Fruit fly (Drosophila melanogaster) whole organism, embryonic: Measurements from ENCODE around the gene MED27.

Source experiments
- Abd-B ChIP-seq: fragments of 200-800 bp; sonication (Bioruptor generic); optimal IDR thresholded peaks from 2 replicates; lab custom pipeline; 2018; ENCODE audit warnings: missing biosample characterization, mild to moderate bottlenecking, missing genetic modification characterization, moderate library complexity
- Atf-2 ChIP-seq: fragments of 200-800 bp; sonication (Bioruptor generic); optimal IDR thresholded peaks from 2 replicates; lab custom pipeline; 2016; ENCODE audit warnings: missing biosample characterization, missing genetic modification characterization
- CG10543 ChIP-seq: fragments of 200-800 bp; sonication (Bioruptor generic); optimal IDR thresholded peaks from 3 replicates; lab custom pipeline; 2017; ENCODE audit warnings: missing biosample characterization, mild to moderate bottlenecking, missing genetic modification characterization, moderate library complexity
- CG13894 ChIP-seq: fragments of 200-800 bp; sonication (Bioruptor generic); optimal IDR thresholded peaks from 3 replicates; lab custom pipeline; 2018; ENCODE audit warnings: missing biosample characterization, mild to moderate bottlenecking, missing genetic modification characterization, moderate library complexity
- CG14014 ChIP-seq: fragments of 200-800 bp; sonication (Bioruptor generic); IDR thresholded peaks from 2 replicates; pipeline ENCODE4 v1.3.6; 2022; ENCODE audit warnings: missing biosample characterization, missing genetic modification characterization
- CG14860 ChIP-seq: fragments of 200-800 bp; sonication (Bioruptor generic); IDR thresholded peaks from 3 replicates; pipeline ENCODE4 v1.3.6; 2022; ENCODE audit warnings: missing biosample characterization, missing genetic modification characterization; ENCODE audit not compliant: partially characterized antibody
- CG15073 ChIP-seq: fragments of 200-800 bp; sonication (Bioruptor generic); optimal IDR thresholded peaks from 2 replicates; lab custom pipeline; 2016; ENCODE audit warnings: missing biosample characterization, missing genetic modification characterization
- CG15479 ChIP-seq: fragments of 200-800 bp; sonication (Bioruptor generic); optimal IDR thresholded peaks from 3 replicates; lab custom pipeline; 2019; ENCODE audit warnings: missing biosample characterization, mild to moderate bottlenecking, missing genetic modification characterization, moderate library complexity
- CG1832 ChIP-seq: fragments of 200-800 bp; sonication (Bioruptor generic); optimal IDR thresholded peaks from 2 replicates; lab custom pipeline; 2017; ENCODE audit warnings: missing biosample characterization, mild to moderate bottlenecking, missing genetic modification characterization, inconsistent platforms
- CG18476 ChIP-seq: fragments of 200-800 bp; sonication (Bioruptor generic); optimal IDR thresholded peaks from 2 replicates; lab custom pipeline; 2016; ENCODE audit warnings: missing biosample characterization, mild to moderate bottlenecking, missing genetic modification characterization
- CG2202 ChIP-seq: fragments of 200-800 bp; sonication (Bioruptor generic); optimal IDR thresholded peaks from 2 replicates; lab custom pipeline; 2018; ENCODE audit warnings: missing biosample characterization, mild to moderate bottlenecking, missing genetic modification characterization
- CG2889 ChIP-seq: fragments of 200-800 bp; sonication (Bioruptor generic); IDR thresholded peaks from 3 replicates; pipeline ENCODE4 v1.3.6; 2022; ENCODE audit warnings: missing biosample characterization, missing genetic modification characterization
- CG32532 ChIP-seq: fragments of 200-800 bp; sonication (Bioruptor generic); IDR thresholded peaks from 2 replicates; pipeline ENCODE4 v1.3.6; 2022; ENCODE audit warnings: missing biosample characterization, missing genetic modification characterization
- CG4707 ChIP-seq: fragments of 200-800 bp; sonication (Bioruptor generic); optimal IDR thresholded peaks from 2 replicates; lab custom pipeline; 2018; ENCODE audit warnings: missing biosample characterization, mild to moderate bottlenecking, missing genetic modification characterization, moderate library complexity
- CG6254 ChIP-seq: fragments of 200-800 bp; sonication (Bioruptor generic); optimal IDR thresholded peaks from 3 replicates; lab custom pipeline; 2017; ENCODE audit warnings: mild to moderate bottlenecking, missing biosample characterization, missing genetic modification reagents, missing genetic modification characterization
- CG6654 ChIP-seq: fragments of 200-800 bp; sonication (Bioruptor generic); optimal IDR thresholded peaks from 2 replicates; lab custom pipeline; 2017; ENCODE audit warnings: missing biosample characterization, mild to moderate bottlenecking, missing genetic modification characterization
- CG7745 ChIP-seq: fragments of 200-800 bp; sonication (Bioruptor generic); optimal IDR thresholded peaks from 2 replicates; lab custom pipeline; 2018; ENCODE audit warnings: missing biosample characterization, mild to moderate bottlenecking, missing genetic modification characterization, moderate library complexity
- CG9727 ChIP-seq: fragments of 200-800 bp; sonication (Bioruptor generic); optimal IDR thresholded peaks from 3 replicates; lab custom pipeline; 2017; ENCODE audit warnings: missing biosample characterization, mild to moderate bottlenecking, missing genetic modification characterization
- CG9876 ChIP-seq: fragments of 200-800 bp; sonication (Bioruptor generic); optimal IDR thresholded peaks from 2 replicates; lab custom pipeline; 2016; ENCODE audit warnings: missing biosample characterization, missing genetic modification characterization
- D ChIP-seq, 2 experiments: fragments of 200-800 bp in 1 of 2; fragments of >200 bp in 1 of 2; sonication (Bioruptor generic) in 1 of 2; optimal IDR thresholded peaks; 2 replicates in 1 of 2; 3 replicates in 1 of 2; lab custom pipeline; 2017; ENCODE audit warnings: mild to moderate bottlenecking in 1 of 2, missing biosample characterization in 1 of 2, missing genetic modification characterization in 1 of 2, missing genetic modification reagents in 1 of 2
- Dfd ChIP-seq, 2 experiments: fragments of >200 bp; optimal IDR thresholded peaks; 2 replicates each; lab custom pipeline; 2017; ENCODE audit warnings: missing biosample characterization in 2 of 2, missing genetic modification characterization in 2 of 2
- Dll ChIP-seq: fragments of 200-800 bp; sonication (Bioruptor generic); IDR thresholded peaks from 4 replicates; pipeline ENCODE4 v1.3.6; 2022; ENCODE audit warnings: missing biosample characterization, missing genetic modification characterization; ENCODE audit not compliant: partially characterized antibody
- E2f1 ChIP-seq: fragments of 200-800 bp; sonication (Bioruptor generic); IDR thresholded peaks from 2 replicates; pipeline ENCODE4 v1.3.6; 2022; ENCODE audit warnings: missing biosample characterization, missing genetic modification characterization
- Fer1 ChIP-seq: fragments of 200-800 bp; sonication (Bioruptor generic); optimal IDR thresholded peaks from 2 replicates; lab custom pipeline; 2017; ENCODE audit warnings: missing biosample characterization, mild to moderate bottlenecking, missing genetic modification characterization
- MTF-1 ChIP-seq: fragments of 200-800 bp; sonication (Bioruptor generic); optimal IDR thresholded peaks from 2 replicates; lab custom pipeline; 2018; ENCODE audit warnings: missing biosample characterization, mild to moderate bottlenecking, missing genetic modification characterization, borderline replicate concordance
- Ravus ChIP-seq: fragments of 200-800 bp; sonication (Bioruptor generic); IDR thresholded peaks from 2 replicates; pipeline ENCODE4 v1.3.6; 2022; ENCODE audit warnings: missing biosample characterization, missing genetic modification characterization
- Rx ChIP-seq: fragments of 200-800 bp; sonication (Bioruptor generic); IDR thresholded peaks from 2 replicates; pipeline ENCODE4 v1.3.6; 2022; ENCODE audit warnings: missing biosample characterization, missing genetic modification characterization
- abd-A ChIP-seq: fragments of 200-800 bp; sonication (Bioruptor generic); optimal IDR thresholded peaks from 3 replicates; lab custom pipeline; 2019; ENCODE audit warnings: missing biosample characterization, mild to moderate bottlenecking, missing genetic modification characterization, moderate library complexity
- cato ChIP-seq: fragments of 200-800 bp; sonication (Bioruptor generic); optimal IDR thresholded peaks from 2 replicates; lab custom pipeline; 2016; ENCODE audit warnings: missing biosample characterization, missing genetic modification characterization, borderline replicate concordance
- crol ChIP-seq: fragments of 200-800 bp; sonication (Bioruptor generic); IDR thresholded peaks from 2 replicates; pipeline ENCODE4 v1.3.6; 2022; ENCODE audit warnings: missing biosample characterization, missing genetic modification characterization
- danr ChIP-seq: fragments of 200-800 bp; sonication (Bioruptor generic); IDR thresholded peaks from 2 replicates; pipeline ENCODE4 v1.3.6; 2022; ENCODE audit warnings: missing biosample characterization, missing genetic modification characterization
- her ChIP-seq: fragments of 200-800 bp; sonication (Bioruptor generic); optimal IDR thresholded peaks from 2 replicates; lab custom pipeline; 2016; ENCODE audit warnings: missing biosample characterization, missing genetic modification characterization
- jing ChIP-seq: fragments of 200-800 bp; sonication (Bioruptor generic); optimal IDR thresholded peaks from 2 replicates; lab custom pipeline; 2018; ENCODE audit warnings: missing biosample characterization, mild to moderate bottlenecking, missing genetic modification characterization
- luna ChIP-seq: fragments of 200-800 bp; sonication (Bioruptor generic); optimal IDR thresholded peaks from 2 replicates; lab custom pipeline; 2016; ENCODE audit warnings: missing biosample characterization, missing genetic modification characterization
- maf-S ChIP-seq: fragments of 200-800 bp; sonication (Bioruptor generic); optimal IDR thresholded peaks from 2 replicates; lab custom pipeline; 2016; ENCODE audit warnings: missing biosample characterization, missing genetic modification characterization
- oc ChIP-seq: fragments of 200-800 bp; sonication (Bioruptor generic); optimal IDR thresholded peaks from 2 replicates; lab custom pipeline; 2018; ENCODE audit warnings: missing biosample characterization, mild to moderate bottlenecking, missing genetic modification characterization, moderate library complexity
- psq ChIP-seq: fragments of 200-800 bp; sonication (Bioruptor generic); optimal IDR thresholded peaks from 2 replicates; lab custom pipeline; 2017; ENCODE audit warnings: missing biosample characterization, missing genetic modification characterization
- sc ChIP-seq, 3 experiments: fragments of >200 bp in 2 of 3; fragments of 200-800 bp in 1 of 3; sonication (Bioruptor generic) in 1 of 3; optimal IDR thresholded peaks; 2 replicates in 2 of 3; 3 replicates in 1 of 3; lab custom pipeline; 2017; ENCODE audit warnings: mild to moderate bottlenecking in 1 of 3, missing biosample characterization in 1 of 3, missing genetic modification characterization in 1 of 3, missing genetic modification reagents in 1 of 3
- sens ChIP-seq: fragments of 200-800 bp; sonication (Bioruptor generic); peaks from one replicate; lab custom pipeline; 2016; ENCODE audit warnings: missing biosample characterization, missing genetic modification characterization
- sim ChIP-seq: fragments of 200-800 bp; sonication (Bioruptor generic); IDR thresholded peaks from 2 replicates; pipeline ENCODE4 v1.3.6; 2022; ENCODE audit warnings: missing biosample characterization, missing genetic modification characterization
- sisA ChIP-seq: fragments of 200-800 bp; sonication (Bioruptor generic); IDR thresholded peaks from 2 replicates; pipeline ENCODE4 v1.3.6; 2022; ENCODE audit warnings: missing biosample characterization, missing genetic modification characterization
- sna ChIP-seq: fragments of 200-800 bp; sonication (Bioruptor generic); IDR thresholded peaks from 2 replicates; pipeline ENCODE4 v1.3.6; 2022; ENCODE audit warnings: missing biosample characterization, missing genetic modification characterization; ENCODE audit not compliant: partially characterized antibody
- so ChIP-seq: fragments of 200-800 bp; sonication (Bioruptor generic); IDR thresholded peaks from 3 replicates; pipeline ENCODE4 v1.3.6; 2022; ENCODE audit warnings: missing biosample characterization, missing genetic modification characterization
- tll ChIP-seq, 2 experiments: fragments of 200-800 bp in 1 of 2; fragments of >200 bp in 1 of 2; sonication (Bioruptor generic) in 1 of 2; optimal IDR thresholded peaks; 2 replicates each; lab custom pipeline; 2017 to 2019; ENCODE audit warnings: missing biosample characterization in 2 of 2, missing genetic modification characterization in 2 of 2, mild to moderate bottlenecking in 1 of 2, moderate library complexity in 1 of 2
- twi ChIP-seq: fragments of 200-800 bp; optimal IDR thresholded peaks from 2 replicates; lab custom pipeline; 2019; ENCODE audit warnings: missing biosample characterization, mild to moderate bottlenecking, missing genetic modification characterization, moderate library complexity
- vnd ChIP-seq: fragments of 200-800 bp; sonication (Bioruptor generic); IDR thresholded peaks from 3 replicates; pipeline ENCODE4 v1.3.6; 2022; ENCODE audit warnings: missing biosample characterization, missing genetic modification characterization; ENCODE audit not compliant: partially characterized antibody
- vvl ChIP-seq: fragments of 200-800 bp; sonication (Bioruptor generic); IDR thresholded peaks from 2 replicates; pipeline ENCODE4 v1.3.6; 2022; ENCODE audit warnings: missing biosample characterization, missing genetic modification characterization
- zen ChIP-seq: fragments of 200-800 bp; sonication (Bioruptor generic); optimal IDR thresholded peaks from 3 replicates; lab custom pipeline; 2018; ENCODE audit warnings: missing biosample characterization, mild to moderate bottlenecking, missing genetic modification characterization, moderate library complexity

Gene MED27

dm6 chr3R:5686049-5686757, 31.3 kb downstream of the MED27 start (continued):
- no peak for TF ChIP-seq MTF-1 (GFP tag; lab: Kevin White, UChicago)
- TF ChIP-seq D (optimal IDR thresholded peaks at IDR 0.05; lab: Kevin White, UChicago) = peak; percentile 7
- peak; percentile 33 for TF ChIP-seq D (GFP tag; optimal IDR thresholded peaks at IDR 0.05; lab: Kevin White, UChicago)
- TF ChIP-seq sc (optimal IDR thresholded peaks at IDR 0.05; lab: Kevin White, UChicago) = no peak
- TF ChIP-seq sc (GFP tag; optimal IDR thresholded peaks at IDR 0.05; lab: Kevin White, UChicago) = no peak
- TF ChIP-seq Dll (GFP tag; lab: Robert Waterston, UW) = 0 out of 4 replicates have a peak, but pooled peaks have one; percentile 6
- peak; percentile 48 for TF ChIP-seq CG10543 (GFP tag; lab: Kevin White, UChicago)
- no peak for TF ChIP-seq tll (GFP tag; optimal IDR thresholded peaks at IDR 0.05; lab: Kevin White, UChicago)
- peak; percentile 35 for TF ChIP-seq Abd-B
- TF ChIP-seq jing (GFP tag; lab: Kevin White, UChicago) = no peak
- no peak for TF ChIP-seq CG1832 (GFP tag; lab: Kevin White, UChicago)
- no peak for TF ChIP-seq Dfd (GFP tag; optimal IDR thresholded peaks at IDR 0.05; lab: Kevin White, UChicago)
- no peak for TF ChIP-seq CG9876 (GFP tag; lab: Kevin White, UChicago)
- TF ChIP-seq CG32532 (GFP tag; lab: Robert Waterston, UW) = peak; percentile 24; the same call in 1 of the 2 replicates
- TF ChIP-seq CG15479 (GFP tag; lab: Kevin White, UChicago) = no peak
- TF ChIP-seq twi = no peak
- TF ChIP-seq so = 0 out of 3 replicates have a peak, but pooled peaks have one; percentile 30
- no peak for TF ChIP-seq cato (GFP tag; lab: Kevin White, UChicago)
- TF ChIP-seq CG18476 = peak; percentile 7
- TF ChIP-seq luna = no peak
- no peak for TF ChIP-seq CG15073 (GFP tag; lab: Kevin White, UChicago)
- TF ChIP-seq CG6254 (GFP tag; lab: Kevin White, UChicago) = peak; percentile 14
- TF ChIP-seq sna (GFP tag; lab: Robert Waterston, UW) = no peak
- TF ChIP-seq CG14014 (GFP tag; lab: Robert Waterston, UW) = peak; percentile 62; the same call in 1 of the 2 replicates
- no peak for TF ChIP-seq psq
- peak; percentile 64 for TF ChIP-seq CG13894 (tag; lab: Kevin White, UChicago)
- peak; percentile 40; the same call in 1 of the 2 replicates for TF ChIP-seq E2f1
- no peak for TF ChIP-seq CG6654 (GFP tag; lab: Kevin White, UChicago)
- TF ChIP-seq Rx (GFP tag; lab: Robert Waterston, UW) = no peak
- TF ChIP-seq CG4707 (GFP tag; lab: Kevin White, UChicago) = no peak
- no peak for TF ChIP-seq Atf-2
- peak; percentile 45 for TF ChIP-seq CG9727 (GFP tag; lab: Kevin White, UChicago)
- TF ChIP-seq maf-S = no peak
- no peak for TF ChIP-seq zen
- peak; percentile 65 for TF ChIP-seq vvl (GFP tag; lab: Robert Waterston, UW)
- peak; percentile 74 for TF ChIP-seq Fer1
- TF ChIP-seq vnd (GFP tag; lab: Robert Waterston, UW) = no peak
- TF ChIP-seq Ravus (GFP tag; lab: Robert Waterston, UW) = no peak

- TF ChIP-seq her (GFP tag; lab: Kevin White, UChicago) (no peak), sens (peak; percentile 11), vvl (GFP tag; lab: Robert Waterston, UW) (peak; percentile 57), sim (GFP tag; lab: Robert Waterston, UW) (no peak), abd-A (tag; lab: Kevin White, UChicago) (peak; percentile 82), CG7745 (tag; lab: Kevin White, UChicago) (no peak), danr (GFP tag; lab: Robert Waterston, UW) (no peak), CG14860 (0 out of 3 replicates have a peak, but pooled peaks have one; percentile 13), sisA (GFP tag; lab: Robert Waterston, UW) (no peak), CG6254 (GFP tag; lab: Kevin White, UChicago) (no peak), oc (tag; lab: Kevin White, UChicago) (peak; percentile 67), CG2202 (tag; lab: Kevin White, UChicago) (no peak), crol (GFP tag; lab: Robert Waterston, UW) (0 out of 2 replicates have a peak, but pooled peaks have one; percentile 20), CG2889 (GFP tag; lab: Robert Waterston, UW) (no peak)
Measured at dm6 chr3R:5689626-5690025, 34.7 kb downstream of the MED27 start.
